Fruit fly (Drosophila melanogaster): ENCODE data around the gene sas.

The sas gene

dm6 chr3R:7131260-7131659, 31.3 kb upstream of the sas start, which contains the start of gene CG31493:
CG31493 (plus strand) TSS chr3R:7131560.
- no peak for TF ChIP-seq psq (optimal IDR thresholded peaks at IDR 0.05)

DNA sequence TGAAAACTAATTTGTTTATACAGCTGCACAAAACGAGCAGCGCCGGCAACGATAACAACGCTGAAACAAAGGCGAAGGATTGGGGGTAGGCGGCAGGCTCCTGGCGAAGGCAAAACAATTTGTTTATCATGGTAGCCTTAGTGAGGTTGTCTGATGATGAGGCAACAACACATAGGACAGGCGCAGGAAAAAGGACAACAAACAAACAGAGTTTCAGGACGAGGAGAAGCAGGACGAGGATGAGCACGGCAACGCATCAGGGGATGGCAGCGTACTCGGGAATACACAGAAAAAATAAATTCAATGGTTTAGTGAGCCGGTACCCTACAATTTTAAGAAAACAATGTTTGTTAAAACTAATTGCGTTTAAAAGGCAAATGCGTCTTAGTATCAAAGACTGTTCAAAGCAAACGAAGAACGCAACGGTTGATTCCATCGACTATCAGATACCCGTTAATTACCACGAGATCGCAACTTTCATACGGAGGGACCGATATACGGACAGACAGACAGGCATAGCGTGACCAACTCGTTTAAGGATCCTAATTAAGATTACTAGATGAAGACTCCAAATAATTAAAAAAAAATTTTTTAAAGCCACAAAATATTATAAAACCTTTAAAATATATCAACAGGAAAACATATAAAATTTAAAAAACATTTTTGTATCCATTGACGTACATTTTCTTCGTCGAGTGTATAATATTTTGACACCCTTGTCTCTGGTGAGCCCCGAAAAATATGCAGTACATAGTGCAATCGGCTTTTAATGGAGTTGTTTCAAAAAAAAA, 27.7 kb upstream of the sas start:
- TF ChIP-seq Myc (optimal IDR thresholded peaks at IDR 0.05) (no peak), insv (optimal IDR thresholded peaks at IDR 0.05) (no peak), psq (optimal IDR thresholded peaks at IDR 0.05) (no peak), ttk (optimal IDR thresholded peaks at IDR 0.05) (no peak), h (optimal IDR thresholded peaks at IDR 0.05) (no peak), Sin3A (optimal IDR thresholded peaks at IDR 0.05) (no peak)

DNA sequence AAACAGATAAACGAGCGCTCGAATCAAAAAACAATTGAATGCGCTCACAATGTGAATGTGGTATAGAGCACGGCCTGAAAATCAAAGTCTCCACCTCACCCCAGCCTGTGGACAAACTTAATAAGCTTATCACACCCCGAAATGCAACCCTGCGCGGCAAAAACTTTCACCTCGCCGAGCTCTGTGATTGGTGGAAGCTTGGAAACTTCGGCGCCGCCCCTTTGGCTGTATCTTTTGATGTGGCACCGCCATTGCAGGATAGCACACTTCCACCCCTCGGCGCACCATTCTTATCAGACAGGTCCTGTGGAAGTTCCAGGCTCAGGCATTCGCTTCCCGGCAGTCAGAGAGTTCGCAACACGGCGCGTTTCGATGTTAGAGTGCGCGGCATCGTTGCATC, 26.7 kb upstream of the sas start, which contains the start of gene Fer1:
TSS of gene Fer1 (plus strand) at position 326 of the 400 bp plus-strand sequence.
- no peak for TF ChIP-seq ttk (optimal IDR thresholded peaks at IDR 0.05)
- TF ChIP-seq Myc (optimal IDR thresholded peaks at IDR 0.05) = no peak
- TF ChIP-seq psq (optimal IDR thresholded peaks at IDR 0.05) = no peak
- no peak for TF ChIP-seq h (optimal IDR thresholded peaks at IDR 0.05)
- no peak for TF ChIP-seq Sin3A (optimal IDR thresholded peaks at IDR 0.05)
- TF ChIP-seq insv (optimal IDR thresholded peaks at IDR 0.05) = no peak

DNA sequence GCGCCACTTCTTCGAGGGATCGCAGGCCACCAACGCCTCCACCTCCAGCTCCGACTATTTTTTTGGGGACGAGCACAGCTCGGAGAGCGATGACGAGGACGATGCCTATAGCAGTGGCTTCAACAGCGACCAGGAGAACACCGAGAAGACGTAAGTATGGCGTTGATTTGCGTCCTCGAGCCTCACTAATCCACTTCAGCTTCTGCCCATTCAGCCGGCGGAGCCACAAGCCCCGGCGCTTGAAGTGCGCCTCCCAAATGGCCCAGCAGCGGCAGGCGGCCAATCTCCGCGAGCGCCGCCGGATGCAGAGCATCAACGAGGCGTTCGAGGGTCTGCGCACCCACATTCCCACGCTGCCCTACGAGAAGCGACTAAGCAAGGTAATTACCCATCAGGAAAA, 25.4 kb upstream of the sas start:
- TF ChIP-seq Myc (optimal IDR thresholded peaks at IDR 0.05) (no peak), Sin3A (optimal IDR thresholded peaks at IDR 0.05) (no peak), psq (optimal IDR thresholded peaks at IDR 0.05) (no peak), h (optimal IDR thresholded peaks at IDR 0.05) (no peak), ttk (optimal IDR thresholded peaks at IDR 0.05) (no peak), insv (optimal IDR thresholded peaks at IDR 0.05) (no peak)

- TF ChIP-seq psq (optimal IDR thresholded peaks at IDR 0.05) (no peak), Myc (optimal IDR thresholded peaks at IDR 0.05) (no peak), insv (optimal IDR thresholded peaks at IDR 0.05) (no peak), ttk (optimal IDR thresholded peaks at IDR 0.05) (no peak), h (optimal IDR thresholded peaks at IDR 0.05) (no peak), Sin3A (optimal IDR thresholded peaks at IDR 0.05) (no peak)
These were observed 24.6 kb upstream of the sas start for dm6 chr3R:7138058-7138457.

DNA sequence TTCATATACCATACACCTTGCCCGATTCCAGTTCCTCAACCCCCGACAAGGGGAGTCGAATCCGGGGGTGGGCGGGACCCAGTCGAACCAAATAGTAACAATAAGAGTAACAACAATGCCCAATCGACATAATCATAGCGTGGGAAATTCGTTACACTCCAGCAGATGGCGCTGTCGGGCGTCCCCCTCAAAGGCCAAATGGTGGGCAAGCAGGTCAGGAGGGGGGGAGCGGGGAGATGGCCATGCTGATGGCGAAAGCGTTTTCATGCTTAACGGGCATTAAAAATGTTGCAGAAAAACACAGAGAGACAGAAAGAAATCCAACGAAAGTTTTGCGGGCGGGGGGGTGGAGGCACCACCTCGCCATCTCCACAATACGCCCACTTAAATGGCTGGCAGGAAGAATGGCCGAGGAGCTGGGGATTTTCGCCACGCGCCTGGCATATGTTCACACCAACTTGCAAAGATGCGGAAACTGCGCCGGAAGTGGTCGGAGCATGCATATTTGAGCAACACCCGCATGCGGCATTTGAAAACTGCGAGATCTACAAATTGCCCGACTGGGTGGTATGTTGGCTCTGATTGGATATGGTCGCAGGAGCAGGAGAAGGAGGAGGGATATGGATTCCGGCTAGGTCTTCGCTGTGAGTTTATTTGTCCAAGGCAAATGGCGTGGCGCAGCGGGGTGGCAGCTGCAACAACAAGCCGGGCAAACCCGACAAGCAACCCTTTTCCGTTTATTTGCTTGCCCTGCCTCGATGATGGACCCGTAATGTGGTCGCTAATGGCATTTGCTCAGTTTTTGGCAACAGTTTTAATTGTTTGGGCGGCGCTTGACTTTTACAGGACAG, 23.2 kb upstream of the sas start:
- TF ChIP-seq Sin3A (optimal IDR thresholded peaks at IDR 0.05) = no peak
- no peak for TF ChIP-seq ttk (optimal IDR thresholded peaks at IDR 0.05)
- TF ChIP-seq Myc (optimal IDR thresholded peaks at IDR 0.05) = no peak
- TF ChIP-seq psq (optimal IDR thresholded peaks at IDR 0.05) = no peak
- no peak for TF ChIP-seq h (optimal IDR thresholded peaks at IDR 0.05)
- no peak for TF ChIP-seq insv (optimal IDR thresholded peaks at IDR 0.05)

DNA sequence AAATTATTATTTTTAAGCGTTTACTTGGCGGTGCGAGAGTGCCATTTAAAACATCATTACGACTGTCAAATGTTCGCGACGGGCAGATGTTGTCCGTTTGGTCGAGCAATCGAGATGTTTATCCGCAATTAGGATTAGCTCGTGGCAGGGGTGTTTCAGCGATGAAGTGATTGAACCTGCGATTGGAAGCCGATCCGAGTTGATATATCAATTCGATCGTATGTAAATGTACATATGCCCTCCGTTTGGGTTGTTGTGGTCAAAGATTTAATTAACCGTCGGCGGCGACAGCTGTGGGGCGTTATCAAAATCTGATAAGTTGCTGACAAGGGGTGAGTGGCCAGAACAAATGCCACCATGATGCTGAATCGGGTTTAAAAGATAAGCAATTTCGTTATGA, 20.0 kb upstream of the sas start:
- no peak for TF ChIP-seq h (optimal IDR thresholded peaks at IDR 0.05)
- TF ChIP-seq psq (optimal IDR thresholded peaks at IDR 0.05) = no peak
- TF ChIP-seq Sin3A (optimal IDR thresholded peaks at IDR 0.05) = no peak
- no peak for TF ChIP-seq ttk (optimal IDR thresholded peaks at IDR 0.05)
- TF ChIP-seq insv (optimal IDR thresholded peaks at IDR 0.05) = no peak
- TF ChIP-seq Myc (optimal IDR thresholded peaks at IDR 0.05) = no peak

dm6 chr3R:7144245-7144904, 18.2 kb upstream of the sas start, which contains the start of the genes CG14610 and CG2656:
CG14610 (minus strand) TSS chr3R:7144295.
CG2656 (plus strand) TSS chr3R:7144724.
- TF ChIP-seq insv (optimal IDR thresholded peaks at IDR 0.05) = no peak
- TF ChIP-seq Myc (optimal IDR thresholded peaks at IDR 0.05) = no peak
- TF ChIP-seq h (optimal IDR thresholded peaks at IDR 0.05) = no peak
- no peak for TF ChIP-seq psq (optimal IDR thresholded peaks at IDR 0.05)
- no peak for TF ChIP-seq ttk (optimal IDR thresholded peaks at IDR 0.05)
- no peak for TF ChIP-seq Sin3A (optimal IDR thresholded peaks at IDR 0.05)

DNA sequence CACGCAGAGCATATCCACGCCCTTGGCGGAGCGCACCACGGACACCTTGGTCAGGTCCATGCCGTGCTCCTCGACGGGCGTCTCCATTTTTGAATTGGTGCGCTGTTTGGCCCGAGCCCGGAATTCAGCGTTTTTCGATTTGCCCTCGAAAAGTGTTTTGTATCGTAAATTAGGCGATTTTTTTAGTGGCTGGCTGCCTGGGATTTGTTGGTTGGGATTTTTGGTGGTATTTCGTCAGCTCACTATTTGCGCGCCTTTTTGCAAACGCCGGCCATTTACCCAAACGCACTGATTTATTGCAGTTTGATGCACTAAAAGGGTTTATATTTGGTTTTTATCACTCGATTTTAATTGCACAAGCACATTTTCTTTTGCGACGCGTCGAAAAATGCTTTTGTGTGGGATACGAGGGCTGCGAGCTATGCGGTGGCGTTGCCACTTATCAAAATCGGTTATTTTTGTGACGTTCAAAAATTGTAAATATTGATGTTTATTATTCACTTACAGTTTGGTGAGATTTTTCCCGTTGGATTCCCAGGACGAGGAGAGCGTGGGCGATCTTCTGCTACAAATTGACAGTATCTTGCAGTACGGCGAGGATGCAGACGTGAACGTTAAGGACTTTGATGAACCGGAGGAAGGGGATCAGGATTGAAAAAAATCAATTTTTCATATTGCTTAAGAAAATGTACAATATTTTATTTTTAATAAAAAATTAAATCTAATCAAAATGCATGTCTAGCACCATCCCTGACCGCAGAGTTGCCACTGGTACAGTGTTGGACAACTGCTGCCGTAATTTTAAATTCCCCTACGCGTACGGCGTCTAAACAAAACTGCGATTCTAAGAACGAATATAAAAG, 11.8 kb upstream of the sas start, which contains the start of the genes gfzf and Sas-4:
TSS of gene gfzf (minus strand) at position 425 of the 863 bp plus-strand sequence.
TSS of gene Sas-4 (plus strand) at position 824 of the 863 bp plus-strand sequence.
- TF ChIP-seq psq (optimal IDR thresholded peaks at IDR 0.05) (no peak), insv (optimal IDR thresholded peaks at IDR 0.05) (no peak), Sin3A (optimal IDR thresholded peaks at IDR 0.05) (no peak), ttk (optimal IDR thresholded peaks at IDR 0.05) (no peak), h (optimal IDR thresholded peaks at IDR 0.05) (no peak), Myc (optimal IDR thresholded peaks at IDR 0.05) (no peak)

DNA sequence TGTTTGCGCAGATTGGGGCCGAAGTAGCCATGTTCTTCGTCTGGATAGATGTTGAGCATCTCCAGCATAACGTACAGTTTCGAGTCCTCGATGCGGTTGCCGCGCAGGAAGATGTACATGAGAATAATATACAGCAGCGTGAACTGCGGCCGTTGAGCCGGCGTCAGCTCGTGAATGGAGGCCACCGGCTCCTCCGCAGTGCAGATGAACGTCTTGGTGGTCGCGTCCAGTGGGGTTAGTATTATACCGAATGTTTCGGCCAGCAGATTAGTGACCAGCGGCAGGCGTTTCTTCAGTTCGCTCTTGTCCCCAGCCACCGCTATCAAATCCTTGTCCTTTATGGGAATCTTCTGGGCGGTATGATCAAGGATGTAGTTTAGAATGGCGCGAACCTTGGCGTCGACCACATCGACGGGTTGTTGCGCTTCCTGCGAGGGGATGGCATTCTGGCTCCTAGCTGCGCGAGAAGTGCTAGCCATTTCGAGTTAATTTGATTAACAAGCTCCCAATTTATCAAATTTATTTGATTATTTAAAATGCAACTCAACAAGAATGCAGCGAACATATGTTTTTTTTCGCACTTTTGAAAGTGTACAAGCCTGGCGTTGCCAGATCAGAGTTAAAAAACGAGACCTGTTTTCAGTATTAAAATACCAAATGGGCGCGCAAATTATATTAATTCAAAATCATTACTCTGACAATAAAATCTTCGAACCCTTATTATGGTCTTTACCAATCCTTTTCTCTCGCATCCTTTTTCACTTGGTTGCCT, 7.8 kb upstream of the sas start, which contains the start of gene MAGE:
TSS of gene MAGE (minus strand) at position 595 of the 772 bp plus-strand sequence.
- no peak for TF ChIP-seq Myc (optimal IDR thresholded peaks at IDR 0.05)
- no peak for TF ChIP-seq insv (optimal IDR thresholded peaks at IDR 0.05)
- no peak for TF ChIP-seq psq (optimal IDR thresholded peaks at IDR 0.05)
- TF ChIP-seq ttk (optimal IDR thresholded peaks at IDR 0.05) = no peak
- no peak for TF ChIP-seq Sin3A (optimal IDR thresholded peaks at IDR 0.05)
- no peak for TF ChIP-seq h (optimal IDR thresholded peaks at IDR 0.05)

Data from Kc167 (cell line).